Fruit fly (Drosophila melanogaster) whole organism, embryonic: Measurements from ENCODE around the gene CG14721.

Source experiments
- Aef1 ChIP-seq: fragments of 200-800 bp; sonication (Bioruptor generic); IDR thresholded peaks from 3 replicates; pipeline ENCODE4 v1.3.6; 2022; ENCODE audit warnings: missing biosample characterization, missing genetic modification characterization
- Atf6 ChIP-seq: fragments of 200-800 bp; sonication (Bioruptor generic); IDR thresholded peaks from 2 replicates; pipeline ENCODE4 v1.3.6; 2022; ENCODE audit warnings: missing biosample characterization, missing genetic modification characterization
- B-H1 ChIP-seq: fragments of 200-800 bp; sonication (Bioruptor generic); IDR thresholded peaks from 3 replicates; pipeline ENCODE4 v1.3.6; 2022; ENCODE audit warnings: missing biosample characterization, missing genetic modification characterization
- CG10209 ChIP-seq: fragments of 200-800 bp; sonication (Bioruptor generic); optimal IDR thresholded peaks from 3 replicates; lab custom pipeline; 2017; ENCODE audit warnings: missing biosample characterization, mild to moderate bottlenecking, missing genetic modification characterization, missing genetic modification reagents
- CG10267 ChIP-seq: fragments of 200-800 bp; sonication (Bioruptor generic); optimal IDR thresholded peaks from 2 replicates; lab custom pipeline; 2018; ENCODE audit warnings: missing biosample characterization, mild to moderate bottlenecking, missing genetic modification characterization, moderate library complexity
- CG10321 ChIP-seq: fragments of 200-800 bp; sonication (Bioruptor generic); IDR thresholded peaks from 2 replicates; pipeline ENCODE4 v1.3.6; 2022; ENCODE audit warnings: missing biosample characterization, missing genetic modification characterization
- CG10654 ChIP-seq: fragments of 200-800 bp; sonication (Bioruptor generic); optimal IDR thresholded peaks from 2 replicates; lab custom pipeline; 2016; ENCODE audit warnings: missing biosample characterization, missing genetic modification characterization
- CG11560 ChIP-seq: fragments of 200-800 bp; sonication (Bioruptor generic); IDR thresholded peaks from 3 replicates; pipeline ENCODE4 v1.3.6; 2022; ENCODE audit warnings: missing biosample characterization, missing genetic modification characterization
- CG17359 ChIP-seq: fragments of 200-800 bp; sonication (Bioruptor generic); optimal IDR thresholded peaks from 3 replicates; lab custom pipeline; 2018; ENCODE audit warnings: missing biosample characterization, mild to moderate bottlenecking, missing genetic modification characterization, moderate library complexity
- CG17829 ChIP-seq: fragments of 200-800 bp; optimal IDR thresholded peaks from 2 replicates; lab custom pipeline; 2019; ENCODE audit warnings: missing biosample characterization, mild to moderate bottlenecking, missing genetic modification characterization, moderate library complexity
- CG1832 ChIP-seq: fragments of 200-800 bp; sonication (Bioruptor generic); optimal IDR thresholded peaks from 2 replicates; lab custom pipeline; 2017; ENCODE audit warnings: missing biosample characterization, mild to moderate bottlenecking, missing genetic modification characterization, inconsistent platforms
- CG33213 ChIP-seq: fragments of 200-800 bp; sonication (Bioruptor generic); optimal IDR thresholded peaks from 3 replicates; lab custom pipeline; 2016; ENCODE audit warnings: missing biosample characterization, missing genetic modification characterization
- CG34422 ChIP-seq: fragments of 200-800 bp; sonication (Bioruptor generic); IDR thresholded peaks from 3 replicates; pipeline ENCODE4 v1.3.6; 2022; ENCODE audit warnings: missing biosample characterization, missing genetic modification characterization
- CG43689 ChIP-seq: fragments of 200-800 bp; sonication (Bioruptor generic); IDR thresholded peaks from 2 replicates; pipeline ENCODE4 v1.3.6; 2022; ENCODE audit warnings: missing biosample characterization, missing genetic modification characterization
- CG6854 ChIP-seq: fragments of 200-800 bp; sonication (Bioruptor generic); optimal IDR thresholded peaks from 3 replicates; lab custom pipeline; 2017; ENCODE audit warnings: missing biosample characterization, mild to moderate bottlenecking, missing genetic modification characterization
- CG7357 ChIP-seq: fragments of 200-800 bp; sonication (Bioruptor generic); IDR thresholded peaks from 3 replicates; pipeline ENCODE4 v1.3.6; 2022; ENCODE audit warnings: missing biosample characterization, missing genetic modification characterization
- CG7963 ChIP-seq: fragments of 200-800 bp; sonication (Bioruptor generic); IDR thresholded peaks from 3 replicates; pipeline ENCODE4 v1.3.6; 2022; ENCODE audit warnings: missing biosample characterization, missing genetic modification characterization; ENCODE audit not compliant: partially characterized antibody
- CG7987 ChIP-seq: fragments of 200-800 bp; sonication (Bioruptor generic); optimal IDR thresholded peaks from 2 replicates; lab custom pipeline; 2018; ENCODE audit warnings: missing biosample characterization, mild to moderate bottlenecking, missing genetic modification characterization, moderate library complexity
- CG8944 ChIP-seq: fragments of 200-800 bp; sonication (Bioruptor generic); optimal IDR thresholded peaks from 3 replicates; lab custom pipeline; 2016; ENCODE audit warnings: missing biosample characterization, missing genetic modification characterization
- Doc3 ChIP-seq: fragments of 200-800 bp; sonication (Bioruptor generic); IDR thresholded peaks from 3 replicates; pipeline ENCODE4 v1.3.6; 2022; ENCODE audit warnings: missing biosample characterization, missing genetic modification characterization; ENCODE audit not compliant: partially characterized antibody
- Fer3 ChIP-seq: fragments of 200-800 bp; sonication (Bioruptor generic); optimal IDR thresholded peaks from 2 replicates; lab custom pipeline; 2018; ENCODE audit warnings: missing biosample characterization, mild to moderate bottlenecking, missing genetic modification characterization, moderate library complexity
- HHEX ChIP-seq: fragments of 200-800 bp; sonication (Bioruptor generic); optimal IDR thresholded peaks from 3 replicates; lab custom pipeline; 2017; ENCODE audit warnings: missing biosample characterization, mild to moderate bottlenecking, missing genetic modification characterization, missing genetic modification reagents
- HmgZ ChIP-seq: fragments of 200-800 bp; sonication (Bioruptor generic); optimal IDR thresholded peaks from 2 replicates; lab custom pipeline; 2018; ENCODE audit warnings: missing biosample characterization, mild to moderate bottlenecking, missing genetic modification characterization
- Hr51 ChIP-seq, 2 experiments: fragments of 200-800 bp; sonication (Bioruptor generic); optimal IDR thresholded peaks; 2 replicates in 1 of 2; 3 replicates in 1 of 2; lab custom pipeline; 2016 to 2018; ENCODE audit warnings: missing biosample characterization in 2 of 2, missing genetic modification characterization in 2 of 2, mild to moderate bottlenecking in 1 of 2, moderate library complexity in 1 of 2
- Mes4 ChIP-seq: fragments of 200-800 bp; sonication (Bioruptor generic); optimal IDR thresholded peaks from 2 replicates; lab custom pipeline; 2016; ENCODE audit warnings: missing biosample characterization, missing genetic modification characterization
- Mrtf ChIP-seq: fragments of 200-800 bp; sonication (Bioruptor generic); IDR thresholded peaks from 3 replicates; pipeline ENCODE4 v1.3.6; 2022; ENCODE audit warnings: missing biosample characterization, missing genetic modification characterization
- NC2β ChIP-seq: fragments of 200-800 bp; sonication (Bioruptor generic); optimal IDR thresholded peaks from 2 replicates; lab custom pipeline; 2016; ENCODE audit warnings: missing biosample characterization, missing genetic modification characterization
- Nf-YA ChIP-seq: fragments of 200-800 bp; sonication (Bioruptor generic); IDR thresholded peaks from 2 replicates; pipeline ENCODE4 v1.3.6; 2022; ENCODE audit warnings: missing biosample characterization, missing genetic modification characterization
- Oli ChIP-seq: fragments of 200-800 bp; sonication (Bioruptor generic); optimal IDR thresholded peaks from 2 replicates; lab custom pipeline; 2018; ENCODE audit warnings: missing biosample characterization, mild to moderate bottlenecking, missing genetic modification characterization, moderate library complexity
- Poxn ChIP-seq: fragments of 200-800 bp; sonication (Bioruptor generic); IDR thresholded peaks from 2 replicates; pipeline ENCODE4 v1.3.6; 2022; ENCODE audit warnings: missing biosample characterization, missing genetic modification characterization
- Rx ChIP-seq: fragments of 200-800 bp; sonication (Bioruptor generic); IDR thresholded peaks from 2 replicates; pipeline ENCODE4 v1.3.6; 2022; ENCODE audit warnings: missing biosample characterization, missing genetic modification characterization
- Sry-δ ChIP-seq: fragments of 200-800 bp; sonication (Bioruptor generic); optimal IDR thresholded peaks from 2 replicates; lab custom pipeline; 2016; ENCODE audit warnings: missing biosample characterization, missing genetic modification characterization
- Ssrp ChIP-seq: fragments of 200-800 bp; sonication (Bioruptor generic); optimal IDR thresholded peaks from 2 replicates; lab custom pipeline; 2018; ENCODE audit warnings: missing biosample characterization, mild to moderate bottlenecking, missing genetic modification characterization, moderate library complexity
- cas ChIP-seq: fragments of 200-800 bp; sonication (Bioruptor generic); IDR thresholded peaks from 2 replicates; pipeline ENCODE4 v1.3.6; 2022; ENCODE audit warnings: missing biosample characterization, missing genetic modification characterization
- cato ChIP-seq: fragments of 200-800 bp; sonication (Bioruptor generic); optimal IDR thresholded peaks from 2 replicates; lab custom pipeline; 2016; ENCODE audit warnings: missing biosample characterization, missing genetic modification characterization, borderline replicate concordance
- chm ChIP-seq: fragments of 200-800 bp; sonication (Bioruptor generic); IDR thresholded peaks from 2 replicates; pipeline ENCODE4 v1.3.6; 2022; ENCODE audit warnings: missing biosample characterization, missing genetic modification characterization
- croc ChIP-seq: fragments of 200-800 bp; sonication (Bioruptor generic); conservative IDR thresholded peaks from 3 replicates; pipeline ENCODE4 v1.3.6; 2022; ENCODE audit warnings: missing biosample characterization, missing genetic modification characterization
- crp ChIP-seq, 2 experiments: fragments of 200-800 bp; sonication (Bioruptor generic); optimal IDR thresholded peaks; 2 replicates in 1 of 2; 3 replicates in 1 of 2; lab custom pipeline; 2017; ENCODE audit warnings: missing biosample characterization in 2 of 2, missing genetic modification characterization in 2 of 2, mild to moderate bottlenecking in 1 of 2, moderate library complexity in 1 of 2
- esg ChIP-seq: fragments of 200-800 bp; sonication (Bioruptor generic); conservative IDR thresholded peaks from 2 replicates; pipeline ENCODE4 v1.3.6; 2022; ENCODE audit warnings: missing biosample characterization, missing genetic modification characterization
- gcm2 ChIP-seq: fragments of 200-800 bp; sonication (Bioruptor generic); optimal IDR thresholded peaks from 2 replicates; lab custom pipeline; 2016; ENCODE audit warnings: missing biosample characterization, missing genetic modification characterization
- gro ChIP-seq: fragments of 200-800 bp; sonication (Bioruptor generic); optimal IDR thresholded peaks from 2 replicates; lab custom pipeline; 2016; ENCODE audit warnings: missing biosample characterization, missing genetic modification characterization
- jumu ChIP-seq: fragments of 200-800 bp; sonication (Bioruptor generic); optimal IDR thresholded peaks from 3 replicates; lab custom pipeline; 2016; ENCODE audit warnings: missing biosample characterization, missing genetic modification characterization
- otp ChIP-seq: fragments of 200-800 bp; sonication (Bioruptor generic); IDR thresholded peaks from 3 replicates; pipeline ENCODE4, ENCODE4 v1.3.6; 2022; ENCODE audit warnings: missing biosample characterization, missing genetic modification characterization
- pan ChIP-seq, 4 experiments: fragments of >200 bp in 3 of 4; fragments of 200-800 bp in 1 of 4; sonication (Bioruptor generic) in 1 of 4; optimal IDR thresholded peaks in 3 of 4; IDR thresholded peaks in 1 of 4; 2 replicates each; pipeline versions ENCODE4 v1.3.6 to Lab custom; 2017 to 2022; ENCODE audit warnings: missing biosample characterization in 2 of 4, missing genetic modification characterization in 2 of 4, mixed read lengths in 1 of 4
- pum ChIP-seq: fragments of 200-800 bp; sonication (Bioruptor generic); optimal IDR thresholded peaks from 2 replicates; lab custom pipeline; 2016; ENCODE audit warnings: missing biosample characterization, missing genetic modification characterization
- sc ChIP-seq, 3 experiments: fragments of >200 bp in 2 of 3; fragments of 200-800 bp in 1 of 3; sonication (Bioruptor generic) in 1 of 3; optimal IDR thresholded peaks; 2 replicates in 2 of 3; 3 replicates in 1 of 3; lab custom pipeline; 2017; ENCODE audit warnings: mild to moderate bottlenecking in 1 of 3, missing biosample characterization in 1 of 3, missing genetic modification characterization in 1 of 3, missing genetic modification reagents in 1 of 3
- tin ChIP-seq: fragments of 200-800 bp; sonication (Bioruptor generic); optimal IDR thresholded peaks from 3 replicates; lab custom pipeline; 2016; ENCODE audit warnings: missing biosample characterization, missing genetic modification characterization
- tx ChIP-seq: fragments of 200-800 bp; sonication (Bioruptor generic); optimal IDR thresholded peaks from 2 replicates; lab custom pipeline; 2016; ENCODE audit warnings: missing biosample characterization, missing genetic modification characterization
- vvl ChIP-seq: fragments of 200-800 bp; sonication (Bioruptor generic); IDR thresholded peaks from 2 replicates; pipeline ENCODE4 v1.3.6; 2022; ENCODE audit warnings: missing biosample characterization, missing genetic modification characterization
- wor ChIP-seq: fragments of 200-800 bp; sonication (Bioruptor generic); IDR thresholded peaks from 2 replicates; pipeline ENCODE4 v1.3.6; 2022; ENCODE audit warnings: missing biosample characterization, missing genetic modification characterization

Gene CG14721

dm6 chr3R:11758507-11759184, 23.4 kb downstream of the CG14721 start (continued):
- TF ChIP-seq jumu: no peak
- TF ChIP-seq pum (GFP tag; lab: Kevin White, UChicago): no peak
- TF ChIP-seq CG7963 (GFP tag; lab: Robert Waterston, UW): no peak
- no peak for TF ChIP-seq Mrtf (GFP tag; lab: Robert Waterston, UW)
- no peak for TF ChIP-seq CG34422
- TF ChIP-seq CG17359 (tag; lab: Kevin White, UChicago): no peak
- no peak for TF ChIP-seq crp (GFP tag; optimal IDR thresholded peaks at IDR 0.05; lab: Kevin White, UChicago)
- peak; percentile 2 for TF ChIP-seq gro (GFP tag; lab: Kevin White, UChicago)
- TF ChIP-seq vvl (GFP tag; lab: Robert Waterston, UW): no peak
- TF ChIP-seq tx (GFP tag; lab: Kevin White, UChicago): no peak
- no peak for TF ChIP-seq chm (GFP tag; lab: Robert Waterston, UW)
- no peak for TF ChIP-seq NC2β (GFP tag; lab: Kevin White, UChicago)
- no peak for TF ChIP-seq Rx (GFP tag; lab: Robert Waterston, UW)
- no peak for TF ChIP-seq Oli
- TF ChIP-seq Mes4 (GFP tag; lab: Kevin White, UChicago): no peak
- no peak for TF ChIP-seq HHEX (GFP tag; lab: Kevin White, UChicago)
- no peak for TF ChIP-seq CG6854 (GFP tag; lab: Kevin White, UChicago)
- TF ChIP-seq CG11560 (tag; lab: Robert Waterston, UW): no peak
- no peak for TF ChIP-seq Fer3 (tag; lab: Kevin White, UChicago)
- TF ChIP-seq CG7357: no peak
- no peak for TF ChIP-seq Nf-YA (GFP tag; lab: Robert Waterston, UW)
- TF ChIP-seq cato (GFP tag; lab: Kevin White, UChicago): no peak
- TF ChIP-seq esg (GFP tag; lab: Robert Waterston, UW): no peak
- TF ChIP-seq otp: no peak
- peak; percentile 6 for TF ChIP-seq Ssrp
- no peak for TF ChIP-seq croc (GFP tag; lab: Robert Waterston, UW)
- TF ChIP-seq Poxn: no peak
- TF ChIP-seq HmgZ (tag; lab: Kevin White, UChicago): no peak
- TF ChIP-seq CG17829 (tag; lab: Kevin White, UChicago): peak; percentile 38
- TF ChIP-seq CG8944 (GFP tag; lab: Kevin White, UChicago): no peak
- TF ChIP-seq gcm2 (GFP tag; lab: Kevin White, UChicago): no peak
- no peak for TF ChIP-seq CG33213 (GFP tag; lab: Kevin White, UChicago)
- TF ChIP-seq wor (GFP tag; lab: Robert Waterston, UW): no peak
- no peak for TF ChIP-seq Doc3
- TF ChIP-seq Sry-δ: no peak
- no peak for TF ChIP-seq tin (GFP tag; lab: Kevin White, UChicago)
- TF ChIP-seq CG43689 (GFP tag; lab: Robert Waterston, UW): no peak
- no peak for TF ChIP-seq Aef1 (GFP tag; lab: Robert Waterston, UW)
- no peak for TF ChIP-seq CG10267 (tag; lab: Kevin White, UChicago)
- TF ChIP-seq CG1832: no peak
- no peak for TF ChIP-seq Hr51 (GFP tag; optimal IDR thresholded peaks at IDR 0.05; lab: Kevin White, UChicago)
- no peak for TF ChIP-seq cas (GFP tag; lab: Robert Waterston, UW)
- TF ChIP-seq Atf6 (GFP tag; lab: Robert Waterston, UW): no peak
- TF ChIP-seq CG7987 (GFP tag; lab: Kevin White, UChicago): peak; percentile 8
- no peak for TF ChIP-seq CG10321 (GFP tag; lab: Robert Waterston, UW)
- no peak for TF ChIP-seq pan (optimal IDR thresholded peaks at IDR 0.05; lab: Kevin White, UChicago)
- no peak for TF ChIP-seq pan (GFP tag; optimal IDR thresholded peaks at IDR 0.05 in 1 of 2, IDR thresholded peaks at IDR 0.05 in 1 of 2)
- no peak for TF ChIP-seq B-H1 (GFP tag; lab: Robert Waterston, UW)
- TF ChIP-seq sc (optimal IDR thresholded peaks at IDR 0.05; lab: Kevin White, UChicago): no peak
- TF ChIP-seq sc (GFP tag; optimal IDR thresholded peaks at IDR 0.05; lab: Kevin White, UChicago): no peak
- no peak for TF ChIP-seq CG10209 (GFP tag; lab: Kevin White, UChicago)
- no peak for TF ChIP-seq CG10654
